Worm (Caenorhabditis elegans) whole organism, early embryonic: ENCODE measurements around the gene C25F9.5.

Experiments
- B0310.2 ChIP-seq: sonication (generic microtip); optimal IDR thresholded peaks from 2 replicates; lab custom pipeline; 2016; ENCODE audit warnings: mild to moderate bottlenecking, missing genetic modification characterization, missing compliant biosample characterization
- F13C5.2 ChIP-seq: sonication (generic microtip); optimal IDR thresholded peaks from 2 replicates; lab custom pipeline; 2017; ENCODE audit warnings: mild to moderate bottlenecking, missing genetic modification characterization, inconsistent platforms, missing compliant biosample characterization
- aly-1 ChIP-seq: sonication (generic microtip); optimal IDR thresholded peaks from 2 replicates; lab custom pipeline; 2016; ENCODE audit warnings: missing genetic modification characterization, missing compliant biosample characterization
- ama-1 ChIP-seq: fragments of 150-350 bp; optimal IDR thresholded peaks from 2 replicates; lab custom pipeline; 2014
- ceh-13 ChIP-seq: fragments of 200-800 bp; sonication (Bioruptor generic); optimal IDR thresholded peaks from 2 replicates; lab custom pipeline; 2018; ENCODE audit warnings: mild to moderate bottlenecking, missing genetic modification characterization, missing compliant biosample characterization
- ets-7 ChIP-seq: sonication (generic microtip); optimal IDR thresholded peaks from 2 replicates; lab custom pipeline; 2016; ENCODE audit warnings: missing genotype, missing genetic modification characterization, missing compliant biosample characterization
- flt-1 ChIP-seq: fragments of 200-800 bp; sonication (Bioruptor generic); IDR thresholded peaks from 2 replicates; pipeline ENCODE4 v1.3.6; 2022; ENCODE audit warnings: missing genetic modification characterization, missing compliant biosample characterization
- hmg-4 ChIP-seq: fragments of 200-800 bp; sonication (Bioruptor generic); optimal IDR thresholded peaks from 2 replicates; lab custom pipeline; 2018; ENCODE audit warnings: mild to moderate bottlenecking, missing genetic modification characterization, missing compliant biosample characterization
- hnd-1 ChIP-seq: sonication (generic microtip); optimal IDR thresholded peaks from 2 replicates; lab custom pipeline; 2016; ENCODE audit warnings: missing genetic modification characterization, missing compliant biosample characterization
- pes-1 ChIP-seq: fragments of 200-800 bp; sonication (Bioruptor generic); IDR thresholded peaks from 2 replicates; pipeline ENCODE4 v1.3.6; 2022; ENCODE audit warnings: missing genetic modification reagents, missing genetic modification characterization, missing compliant biosample characterization
- tbx-11 ChIP-seq: fragments of 200-800 bp; sonication (Bioruptor generic); IDR thresholded peaks from 2 replicates; pipeline ENCODE4 v1.3.6; 2022; ENCODE audit warnings: missing genetic modification characterization, missing compliant biosample characterization
- tra-4 ChIP-seq: sonication (generic microtip); optimal IDR thresholded peaks from 2 replicates; lab custom pipeline; 2017; ENCODE audit warnings: missing genetic modification characterization, missing compliant biosample characterization

ce11 chrV:19455650-19456049 lies 45.0 kb upstream of the C25F9.5 start, which contains the start of the genes Y43F8B.13 and Y43F8B.14:
- TF ChIP-seq ama-1 (no peak), hnd-1 (no peak), flt-1 (no peak), tra-4 (tag; lab: Kevin White, UChicago) (no peak), ceh-13 (GFP tag; lab: Kevin White, UChicago) (no peak), B0310.2 (tag; lab: Kevin White, UChicago) (no peak), F13C5.2 (no peak), aly-1 (no peak), hmg-4 (GFP tag; lab: Kevin White, UChicago) (no peak), pes-1 (GFP tag; lab: Robert Waterston, UW) (no peak), ets-7 (tag; lab: Kevin White, UChicago) (no peak), tbx-11 (no peak)
